Worm (Caenorhabditis elegans): ENCODE data around the gene rpl-26.

rpl-26 gene

ce11 chrII:8569038-8569977 lies 33.3 kb upstream of the rpl-26 start, which contains the start of the genes col-38 and rpl-5 (continued):
- TF ChIP-seq hsf-1 (GFP tag; IDR thresholded peaks at IDR 0.05): peak; percentile 36; the same call in 1 of the 2 replicates
- TF ChIP-seq snpc-1.1 (tag; optimal IDR thresholded peaks at IDR 0.05; ENCODE audit: insufficient read depth): peak; percentile 69
- no peak for TF ChIP-seq atf-7 (tag; optimal IDR thresholded peaks at IDR 0.05)
- peak; percentile 31 for TF ChIP-seq nhr-90 (tag; optimal IDR thresholded peaks at IDR 0.05)
- peak; percentile 48; the same call in 1 of the 2 replicates for TF ChIP-seq ceh-100 (GFP tag; IDR thresholded peaks at IDR 0.05)
- TF ChIP-seq ztf-6 (GFP tag; IDR thresholded peaks at IDR 0.05): no peak
- TF ChIP-seq tbp1 (GFP tag; optimal IDR thresholded peaks at IDR 0.05): peak; percentile 63
- TF ChIP-seq attf-3 (GFP tag; conservative IDR thresholded peaks at IDR 0.05): peak; percentile 64
- TF ChIP-seq snpc-4 (GFP tag; optimal IDR thresholded peaks at IDR 0.05): peak; percentile 37
- peak; percentile 36 to 75 (median 56) for TF ChIP-seq snpc-4 (tag; optimal IDR thresholded peaks at IDR 0.05)
- TF ChIP-seq nhr-120 (GFP tag; IDR thresholded peaks at IDR 0.05): no peak
- peak; percentile 43 for TF ChIP-seq ztf-18 (tag; optimal IDR thresholded peaks at IDR 0.05)
- no peak for TF ChIP-seq T26A5.8 (tag; optimal IDR thresholded peaks at IDR 0.05)
- TF ChIP-seq unc-130 (GFP tag; optimal IDR thresholded peaks at IDR 0.05): peak; percentile 16
- TF ChIP-seq cebp-1 (GFP tag; IDR thresholded peaks at IDR 0.05): peak; percentile 25; the same call in 1 of the 2 replicates
- TF ChIP-seq cebp-1 (tag; optimal IDR thresholded peaks at IDR 0.05): peak; percentile 72
- TF ChIP-seq lin-40 (tag; optimal IDR thresholded peaks at IDR 0.05): peak; percentile 56
- no peak for TF ChIP-seq F57A8.1 (GFP tag; optimal IDR thresholded peaks at IDR 0.05)
- no peak for TF ChIP-seq egl-44 (GFP tag; IDR thresholded peaks at IDR 0.05)
- peak; percentile 81 for TF ChIP-seq ekl-4 (GFP tag; IDR thresholded peaks at IDR 0.05)
- no peak for TF ChIP-seq bed-1 (GFP tag; IDR thresholded peaks at IDR 0.05)
- peak; percentile 79 for TF ChIP-seq F33H1.4 (GFP tag; IDR thresholded peaks at IDR 0.05)
- peak; percentile 52 for TF ChIP-seq nhr-80 (tag; optimal IDR thresholded peaks at IDR 0.05)
- peak; percentile 98 for TF ChIP-seq lin-54 (GFP tag; optimal IDR thresholded peaks at IDR 0.05)
- peak; percentile 71 for TF ChIP-seq D2030.7 (GFP tag; IDR thresholded peaks at IDR 0.05)
- TF ChIP-seq mel-28 (tag; optimal IDR thresholded peaks at IDR 0.05; ENCODE audit: borderline replicate concordance): no peak
- TF ChIP-seq Y95B8A.8 (GFP tag; IDR thresholded peaks at IDR 0.05): 0 out of 2 replicates have a peak, but pooled peaks have one; percentile 64
- TF ChIP-seq hrde-1 (tag; optimal IDR thresholded peaks at IDR 0.05; ENCODE audit: borderline replicate concordance): no peak
- peak; percentile 83 for TF ChIP-seq dox-1 (GFP tag; IDR thresholded peaks at IDR 0.05)
- TF ChIP-seq nfyb-1 (GFP tag; IDR thresholded peaks at IDR 0.05): 0 out of 2 replicates have a peak, but pooled peaks have one; percentile 59
- TF ChIP-seq rcor-1 (GFP tag; IDR thresholded peaks at IDR 0.05): peak; percentile 69; the same call in 1 of the 2 replicates
- TF ChIP-seq madf-10 (tag; optimal IDR thresholded peaks at IDR 0.05): peak; percentile 30
- TF ChIP-seq unc-62 (GFP tag; optimal IDR thresholded peaks at IDR 0.05): no peak

ce11 chrII:8570977-8571376 lies 31.6 kb upstream of the rpl-26 start, which contains the start of gene bcs-1:
TSS of gene bcs-1 (plus strand) at chrII:8571085.
- TF ChIP-seq atf-7 (tag; optimal IDR thresholded peaks at IDR 0.05) (no peak), F57A8.1 (GFP tag; optimal IDR thresholded peaks at IDR 0.05) (no peak), lsl-1 (GFP tag; optimal IDR thresholded peaks at IDR 0.05) (peak; percentile 26), F57C9.4 (tag; optimal IDR thresholded peaks at IDR 0.05) (no peak), ekl-4 (GFP tag; IDR thresholded peaks at IDR 0.05) (0 out of 2 replicates have a peak, but pooled peaks have one; percentile 20), ceh-27 (GFP tag; optimal IDR thresholded peaks at IDR 0.05) (no peak), F33H1.4 (GFP tag; IDR thresholded peaks at IDR 0.05) (peak; percentile 19), sdz-38 (tag; optimal IDR thresholded peaks at IDR 0.05) (no peak), F49E8.2 (tag; optimal IDR thresholded peaks at IDR 0.05; ENCODE audit: insufficient read depth) (no peak), athp-1 (tag; optimal IDR thresholded peaks at IDR 0.05) (no peak), snpc-4 (GFP tag; optimal IDR thresholded peaks at IDR 0.05) (peak; percentile 28), snpc-4 (tag; optimal IDR thresholded peaks at IDR 0.05) (no peak), C17E4.6 (GFP tag; IDR thresholded peaks at IDR 0.05) (0 out of 2 replicates have a peak, but pooled peaks have one; percentile 14), lsy-27 (tag; optimal IDR thresholded peaks at IDR 0.05; ENCODE audit: borderline replicate concordance, insufficient read depth) (no peak), lin-26 (GFP tag; IDR thresholded peaks at IDR 0.05) (no peak), cebp-2 (GFP tag; IDR thresholded peaks at IDR 0.05) (no peak), Y53G8AR.9 (GFP tag; conservative IDR thresholded peaks at IDR 0.05) (peak; percentile 61; the same call in 1 of the 2 replicates), akir-1 (GFP tag; optimal IDR thresholded peaks at IDR 0.05) (no peak), dpl-1 (GFP tag; optimal IDR thresholded peaks at IDR 0.05) (no peak)

All from whole organism, young adult.